Fruit fly (Drosophila melanogaster) whole organism, embryonic: ENCODE results near the gene CG11997.

Experiments
- B-H2 ChIP-seq: fragments of 200-800 bp; sonication (Bioruptor generic); optimal IDR thresholded peaks from 2 replicates; lab custom pipeline; 2018; ENCODE audit warnings: missing biosample characterization, mild to moderate bottlenecking, missing genetic modification characterization
- CG10274 ChIP-seq: fragments of 200-800 bp; sonication (Bioruptor generic); optimal IDR thresholded peaks from 3 replicates; lab custom pipeline; 2017; ENCODE audit warnings: missing biosample characterization, mild to moderate bottlenecking, missing genetic modification characterization
- CG10321 ChIP-seq: fragments of 200-800 bp; sonication (Bioruptor generic); IDR thresholded peaks from 2 replicates; pipeline ENCODE4 v1.3.6; 2022; ENCODE audit warnings: missing biosample characterization, missing genetic modification characterization
- CG11456 ChIP-seq: fragments of 200-800 bp; sonication (Bioruptor generic); IDR thresholded peaks from 3 replicates; pipeline ENCODE4 v1.3.6; 2022; ENCODE audit warnings: missing biosample characterization, missing genetic modification characterization
- CG12299 ChIP-seq: fragments of 200-800 bp; sonication (Bioruptor generic); optimal IDR thresholded peaks from 2 replicates; lab custom pipeline; 2018; ENCODE audit warnings: missing biosample characterization, mild to moderate bottlenecking, missing genetic modification characterization
- CG13296 ChIP-seq: fragments of 200-800 bp; sonication (Bioruptor generic); optimal IDR thresholded peaks from 3 replicates; lab custom pipeline; 2018; ENCODE audit warnings: missing biosample characterization, mild to moderate bottlenecking, missing genetic modification characterization
- CG15696 ChIP-seq: fragments of 200-800 bp; sonication (Bioruptor generic); optimal IDR thresholded peaks from 2 replicates; lab custom pipeline; 2019; ENCODE audit warnings: missing biosample characterization, mild to moderate bottlenecking, missing genetic modification characterization, moderate library complexity
- CG17359 ChIP-seq: fragments of 200-800 bp; sonication (Bioruptor generic); optimal IDR thresholded peaks from 3 replicates; lab custom pipeline; 2018; ENCODE audit warnings: missing biosample characterization, mild to moderate bottlenecking, missing genetic modification characterization, moderate library complexity
- CG17802 ChIP-seq: fragments of 200-800 bp; sonication (Bioruptor generic); optimal IDR thresholded peaks from 2 replicates; lab custom pipeline; 2018; ENCODE audit warnings: missing biosample characterization, mild to moderate bottlenecking, missing genetic modification characterization, moderate library complexity
- CG1832 ChIP-seq: fragments of 200-800 bp; sonication (Bioruptor generic); optimal IDR thresholded peaks from 2 replicates; lab custom pipeline; 2017; ENCODE audit warnings: missing biosample characterization, mild to moderate bottlenecking, missing genetic modification characterization, inconsistent platforms
- CG18764 ChIP-seq: fragments of 200-800 bp; sonication (Bioruptor generic); optimal IDR thresholded peaks from 3 replicates; lab custom pipeline; 2016; ENCODE audit warnings: missing biosample characterization, missing genetic modification characterization
- CG2199 ChIP-seq: fragments of 200-800 bp; sonication (Bioruptor generic); IDR thresholded peaks from 3 replicates; pipeline ENCODE4 v1.3.6; 2022; ENCODE audit warnings: missing biosample characterization, missing genetic modification characterization
- CG2875 ChIP-seq: fragments of 200-800 bp; sonication (Bioruptor generic); optimal IDR thresholded peaks from 2 replicates; lab custom pipeline; 2017; ENCODE audit warnings: missing biosample characterization, mild to moderate bottlenecking, missing genetic modification characterization, missing genetic modification reagents
- CG31388 ChIP-seq: fragments of 200-800 bp; sonication (Bioruptor generic); optimal IDR thresholded peaks from 2 replicates; lab custom pipeline; 2016; ENCODE audit warnings: missing biosample characterization, missing genetic modification characterization
- CG4424 ChIP-seq: fragments of 200-800 bp; sonication (Bioruptor generic); optimal IDR thresholded peaks from 3 replicates; lab custom pipeline; 2016; ENCODE audit warnings: missing biosample characterization, missing genetic modification characterization
- CG6765 ChIP-seq: fragments of 200-800 bp; sonication (Bioruptor generic); optimal IDR thresholded peaks from 3 replicates; lab custom pipeline; 2017; ENCODE audit warnings: missing biosample characterization, mild to moderate bottlenecking, missing genetic modification characterization
- CG7357 ChIP-seq: fragments of 200-800 bp; sonication (Bioruptor generic); IDR thresholded peaks from 3 replicates; pipeline ENCODE4 v1.3.6; 2022; ENCODE audit warnings: missing biosample characterization, missing genetic modification characterization
- CG7928 ChIP-seq: fragments of 200-800 bp; sonication (Bioruptor generic); optimal IDR thresholded peaks from 2 replicates; lab custom pipeline; 2017; ENCODE audit warnings: missing biosample characterization, mild to moderate bottlenecking, missing genetic modification characterization
- CG8290 ChIP-seq, 3 experiments: fragments of 200-800 bp; sonication (Bioruptor generic); optimal IDR thresholded peaks; 2 replicates each; lab custom pipeline; 2016 to 2019; ENCODE audit warnings: missing biosample characterization in 3 of 3, missing genetic modification characterization in 3 of 3, mild to moderate bottlenecking in 2 of 3, moderate library complexity in 1 of 3
- CG8765 ChIP-seq: fragments of 200-800 bp; sonication (Bioruptor generic); IDR thresholded peaks from 2 replicates; pipeline ENCODE4 v1.3.6; 2022; ENCODE audit warnings: missing biosample characterization, missing genetic modification characterization
- Dad ChIP-seq: fragments of 200-800 bp; sonication (Bioruptor generic); optimal IDR thresholded peaks from 3 replicates; lab custom pipeline; 2016; ENCODE audit warnings: missing biosample characterization, missing genetic modification characterization
- Dref ChIP-seq: fragments of 200-800 bp; sonication (Bioruptor generic); IDR thresholded peaks from 2 replicates; pipeline ENCODE4 v1.3.6; 2022; ENCODE audit warnings: missing biosample characterization, missing genetic modification characterization
- Fer3 ChIP-seq: fragments of 200-800 bp; sonication (Bioruptor generic); optimal IDR thresholded peaks from 2 replicates; lab custom pipeline; 2018; ENCODE audit warnings: missing biosample characterization, mild to moderate bottlenecking, missing genetic modification characterization, moderate library complexity
- Gsc ChIP-seq: fragments of 200-800 bp; sonication (Bioruptor generic); IDR thresholded peaks from 2 replicates; pipeline ENCODE4 v1.3.6; 2022; ENCODE audit warnings: missing biosample characterization, missing genetic modification characterization
- HLH54F ChIP-seq: fragments of 200-800 bp; sonication (Bioruptor generic); optimal IDR thresholded peaks from 3 replicates; lab custom pipeline; 2016; ENCODE audit warnings: missing biosample characterization, missing genetic modification characterization
- HLHmδ ChIP-seq: fragments of 200-800 bp; sonication (Bioruptor generic); optimal IDR thresholded peaks from 2 replicates; lab custom pipeline; 2018; ENCODE audit warnings: missing biosample characterization, mild to moderate bottlenecking, missing genetic modification characterization, moderate library complexity
- Jarid2 ChIP-seq: fragments of 200-800 bp; sonication (Bioruptor generic); optimal IDR thresholded peaks from 3 replicates; lab custom pipeline; 2017; ENCODE audit warnings: mild to moderate bottlenecking, missing biosample characterization, missing genetic modification reagents, missing genetic modification characterization
- Kr ChIP-seq: fragments of 200-800 bp; sonication (Bioruptor generic); optimal IDR thresholded peaks from 2 replicates; lab custom pipeline; 2017; ENCODE audit warnings: missing biosample characterization, mild to moderate bottlenecking, missing genetic modification characterization
- Lim3 ChIP-seq: fragments of 200-800 bp; sonication (Bioruptor generic); IDR thresholded peaks from 2 replicates; pipeline ENCODE4 v1.3.6; 2022; ENCODE audit warnings: missing biosample characterization, missing genetic modification characterization
- NC2α ChIP-seq: fragments of 200-800 bp; sonication (Bioruptor generic); optimal IDR thresholded peaks from 2 replicates; lab custom pipeline; 2016; ENCODE audit warnings: missing biosample characterization, missing genetic modification characterization
- Tbp ChIP-seq: fragments of >200 bp; optimal IDR thresholded peaks from 2 replicates; lab custom pipeline; 2018; ENCODE audit warnings: missing biosample characterization, missing genetic modification characterization
- Vsx1 ChIP-seq: fragments of 200-800 bp; sonication (Bioruptor generic); optimal IDR thresholded peaks from 2 replicates; lab custom pipeline; 2017; ENCODE audit warnings: missing biosample characterization, mild to moderate bottlenecking, missing genetic modification characterization, missing genetic modification reagents
- Xrp1 ChIP-seq: fragments of 200-800 bp; sonication (Bioruptor generic); IDR thresholded peaks from 2 replicates; pipeline ENCODE4 v1.3.6; 2022; ENCODE audit warnings: missing biosample characterization, missing genetic modification characterization
- YL-1 ChIP-seq: fragments of 200-800 bp; sonication (Bioruptor generic); optimal IDR thresholded peaks from 3 replicates; lab custom pipeline; 2017; ENCODE audit warnings: missing biosample characterization, mild to moderate bottlenecking, missing genetic modification characterization
- ac ChIP-seq: fragments of 200-800 bp; sonication (Bioruptor generic); optimal IDR thresholded peaks from 3 replicates; lab custom pipeline; 2017; ENCODE audit warnings: missing biosample characterization, mild to moderate bottlenecking, missing genetic modification characterization
- bcd ChIP-seq: fragments of 200-800 bp; sonication (Bioruptor generic); optimal IDR thresholded peaks from 2 replicates; lab custom pipeline; 2017; ENCODE audit warnings: missing biosample characterization, mild to moderate bottlenecking, missing genetic modification characterization
- br ChIP-seq: fragments of >200 bp; optimal IDR thresholded peaks from 2 replicates; lab custom pipeline; 2017
- chinmo ChIP-seq: fragments of 200-800 bp; sonication (Bioruptor generic); IDR thresholded peaks from 4 replicates; pipeline ENCODE4 v1.3.6; 2022; ENCODE audit warnings: missing biosample characterization, missing genetic modification characterization; ENCODE audit not compliant: partially characterized antibody
- cwo ChIP-seq: fragments of 200-800 bp; sonication (Bioruptor generic); optimal IDR thresholded peaks from 3 replicates; lab custom pipeline; 2017; ENCODE audit warnings: missing biosample characterization, missing genetic modification characterization, mild to moderate bottlenecking, moderate library complexity, missing genetic modification reagents
- dimm ChIP-seq: fragments of 200-800 bp; sonication (Bioruptor generic); IDR thresholded peaks from 2 replicates; pipeline ENCODE4 v1.3.6; 2022; ENCODE audit warnings: missing biosample characterization, missing genetic modification characterization
- disco-r ChIP-seq: fragments of 200-800 bp; sonication (Bioruptor generic); optimal IDR thresholded peaks from 2 replicates; lab custom pipeline; 2016; ENCODE audit warnings: missing biosample characterization, missing genetic modification characterization
- fd3F ChIP-seq: fragments of 200-800 bp; sonication (Bioruptor generic); optimal IDR thresholded peaks from 2 replicates; lab custom pipeline; 2018; ENCODE audit warnings: missing biosample characterization, mild to moderate bottlenecking, missing genetic modification characterization, moderate library complexity
- gfzf ChIP-seq: fragments of 200-800 bp; sonication (Bioruptor generic); optimal IDR thresholded peaks from 2 replicates; lab custom pipeline; 2016; ENCODE audit warnings: missing biosample characterization, mild to moderate bottlenecking, missing genetic modification characterization, moderate library complexity
- gsb-n ChIP-seq: fragments of 200-800 bp; sonication (Bioruptor generic); optimal IDR thresholded peaks from 3 replicates; lab custom pipeline; 2018; ENCODE audit warnings: missing biosample characterization, mild to moderate bottlenecking, missing genetic modification characterization
- lilli ChIP-seq: fragments of 200-800 bp; sonication (Bioruptor generic); optimal IDR thresholded peaks from 3 replicates; lab custom pipeline; 2016; ENCODE audit warnings: missing biosample characterization, missing genetic modification characterization
- luna ChIP-seq: fragments of 200-800 bp; sonication (Bioruptor generic); optimal IDR thresholded peaks from 2 replicates; lab custom pipeline; 2016; ENCODE audit warnings: missing biosample characterization, missing genetic modification characterization
- nom ChIP-seq: fragments of 200-800 bp; sonication (Bioruptor generic); optimal IDR thresholded peaks from 2 replicates; lab custom pipeline; 2017; ENCODE audit warnings: missing biosample characterization, missing genetic modification characterization, mild to moderate bottlenecking, moderate library complexity, missing genetic modification reagents
- pnt ChIP-seq: fragments of 200-800 bp; sonication (Bioruptor generic); optimal IDR thresholded peaks from 3 replicates; lab custom pipeline; 2016; ENCODE audit warnings: missing biosample characterization, missing genetic modification characterization
- z ChIP-seq: fragments of 200-800 bp; sonication (Bioruptor generic); IDR thresholded peaks from 3 replicates; pipeline ENCODE4 v1.3.6; 2022; ENCODE audit warnings: missing biosample characterization, missing genetic modification characterization

The CG11997 gene

dm6 chr3R:9224807-9225206 is 47.5 kb downstream of the CG11997 start (continued):
- TF ChIP-seq CG4424 (GFP tag; lab: Kevin White, UChicago) (peak; percentile 82), luna (no peak), Vsx1 (peak; percentile 16), CG7928 (GFP tag; lab: Kevin White, UChicago) (no peak), Jarid2 (GFP tag; lab: Kevin White, UChicago) (peak; percentile 28), NC2α (GFP tag; lab: Kevin White, UChicago) (no peak), YL-1 (GFP tag; lab: Kevin White, UChicago) (no peak), ac (GFP tag; lab: Kevin White, UChicago) (no peak), CG17802 (peak; percentile 8), chinmo (GFP tag; lab: Robert Waterston, UW) (no peak), z (GFP tag; lab: Robert Waterston, UW) (no peak), dimm (GFP tag; lab: Robert Waterston, UW) (no peak), gsb-n (tag; lab: Kevin White, UChicago) (peak; percentile 45), Tbp (GFP tag; lab: Kevin White, UChicago) (no peak), pnt (GFP tag; lab: Kevin White, UChicago) (peak; percentile 56), Lim3 (GFP tag; lab: Robert Waterston, UW) (no peak), HLH54F (peak; percentile 9), CG7357 (peak; percentile 71), Gsc (GFP tag; lab: Robert Waterston, UW) (no peak), br (lab: Kevin White, UChicago) (no peak), CG8765 (GFP tag; lab: Robert Waterston, UW) (0 out of 2 replicates have a peak, but pooled peaks have one; percentile 9), CG2875 (GFP tag; lab: Kevin White, UChicago) (peak; percentile 56), CG13296 (peak; percentile 58), CG10274 (GFP tag; lab: Kevin White, UChicago) (no peak), CG8290 (GFP tag; optimal IDR thresholded peaks at IDR 0.05; lab: Kevin White, UChicago) (no peak), CG8290 (tag; optimal IDR thresholded peaks at IDR 0.05; lab: Kevin White, UChicago) (peak in 1 of 2 experiments; percentile 40), Kr (GFP tag; lab: Kevin White, UChicago) (no peak), lilli (GFP tag; lab: Kevin White, UChicago) (peak; percentile 60), B-H2 (GFP tag; lab: Kevin White, UChicago) (no peak), disco-r (GFP tag; lab: Kevin White, UChicago) (no peak), CG12299 (tag; lab: Kevin White, UChicago) (no peak), CG18764 (GFP tag; lab: Kevin White, UChicago) (peak; percentile 51)

dm6 chr3R:9226146-9226545 is 48.8 kb downstream of the CG11997 start:
- TF ChIP-seq CG10321 (GFP tag; lab: Robert Waterston, UW), result peak; percentile 40; the same call in 1 of the 2 replicates
- TF ChIP-seq nom (GFP tag; lab: Kevin White, UChicago), result peak; percentile 20
- no peak for TF ChIP-seq Dad (GFP tag; lab: Kevin White, UChicago)
- peak; percentile 34; the same call in 1 of the 2 replicates for TF ChIP-seq Xrp1 (GFP tag; lab: Robert Waterston, UW)
- no peak for TF ChIP-seq fd3F (GFP tag; lab: Kevin White, UChicago)
- no peak for TF ChIP-seq br (lab: Kevin White, UChicago)
- no peak for TF ChIP-seq CG11456 (GFP tag; lab: Robert Waterston, UW)
- no peak for TF ChIP-seq CG15696 (tag; lab: Kevin White, UChicago)
- peak; percentile 80 for TF ChIP-seq CG1832 (GFP tag; lab: Kevin White, UChicago)
- no peak for TF ChIP-seq Dref (GFP tag; lab: Robert Waterston, UW)
- TF ChIP-seq CG6765 (GFP tag; lab: Kevin White, UChicago), result no peak
- TF ChIP-seq Fer3 (tag; lab: Kevin White, UChicago), result no peak
- TF ChIP-seq CG31388 (GFP tag; lab: Kevin White, UChicago), result no peak
- TF ChIP-seq CG2199 (GFP tag; lab: Robert Waterston, UW), result 0 out of 3 replicates have a peak, but pooled peaks have one; percentile 18
- no peak for TF ChIP-seq HLHmδ (GFP tag; lab: Kevin White, UChicago)
- no peak for TF ChIP-seq bcd (GFP tag; lab: Kevin White, UChicago)
- TF ChIP-seq CG2875 (GFP tag; lab: Kevin White, UChicago), result no peak
- peak; percentile 33 for TF ChIP-seq CG17359 (tag; lab: Kevin White, UChicago)
- TF ChIP-seq gfzf (GFP tag; lab: Kevin White, UChicago), result no peak
- TF ChIP-seq cwo (GFP tag; lab: Kevin White, UChicago), result no peak
